Fruit fly (Drosophila melanogaster): ENCODE measurements around the gene Cp15.

Gene Cp15

DNA sequence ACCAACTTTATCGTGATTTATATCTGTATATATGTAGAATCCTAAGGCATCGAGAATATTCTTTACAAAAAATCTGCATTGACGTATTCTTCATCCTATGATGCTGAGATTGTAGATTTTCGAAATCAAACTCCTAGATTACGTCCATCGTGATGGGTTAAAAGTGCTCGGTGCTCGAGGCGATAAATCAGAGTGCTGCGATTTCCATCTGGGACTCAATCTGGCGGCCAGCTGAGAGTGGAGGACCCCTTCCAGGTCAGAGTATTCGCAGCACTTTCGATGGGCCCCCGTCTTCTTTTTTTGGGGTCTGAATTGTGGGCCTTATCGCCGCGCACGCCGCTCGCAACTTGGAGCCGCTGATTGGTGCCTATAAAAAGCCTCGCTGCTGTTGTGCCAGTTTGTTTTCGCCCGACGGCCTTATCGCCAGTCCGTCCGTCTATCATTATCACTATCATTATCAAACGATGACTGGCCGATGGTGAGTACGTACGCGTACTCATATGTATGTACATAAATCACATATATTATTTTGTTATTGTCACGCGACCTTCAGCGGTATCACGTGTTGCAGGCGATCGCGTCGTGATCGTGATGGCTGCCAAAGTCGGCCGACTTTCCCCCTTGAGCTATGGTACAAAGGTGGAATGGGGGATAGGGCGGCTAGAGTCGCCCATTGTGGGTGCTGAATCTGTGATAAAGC is 23.4 kb upstream of the Cp15 start (continued):
- TF ChIP-seq Pdp1 (GFP tag; optimal IDR thresholded peaks at IDR 0.05) (peak in 1 of 2 experiments; percentile 31), esg (GFP tag; conservative IDR thresholded peaks at IDR 0.05) (no peak), CG2875 (GFP tag; optimal IDR thresholded peaks at IDR 0.05) (no peak), da (GFP tag; optimal IDR thresholded peaks at IDR 0.05) (no peak), nom (GFP tag; optimal IDR thresholded peaks at IDR 0.05) (peak; percentile 60), cato (GFP tag; optimal IDR thresholded peaks at IDR 0.05; ENCODE audit: borderline replicate concordance) (no peak), tup (GFP tag; optimal IDR thresholded peaks at IDR 0.05) (no peak), Max (GFP tag; optimal IDR thresholded peaks at IDR 0.05) (no peak), CG7987 (GFP tag; optimal IDR thresholded peaks at IDR 0.05) (peak; percentile 98), Ada2b (GFP tag; IDR thresholded peaks at IDR 0.05) (no peak), CG31441 (GFP tag; IDR thresholded peaks at IDR 0.05) (no peak), schlank (tag; optimal IDR thresholded peaks at IDR 0.05) (peak; percentile 18), CG10274 (GFP tag; optimal IDR thresholded peaks at IDR 0.05) (no peak), Sry-β (GFP tag; optimal IDR thresholded peaks at IDR 0.05) (no peak), CG8290 (GFP tag; optimal IDR thresholded peaks at IDR 0.05) (no peak), CG8290 (tag; optimal IDR thresholded peaks at IDR 0.05) (peak in 1 of 2 experiments; percentile 40), HHEX (GFP tag; optimal IDR thresholded peaks at IDR 0.05) (no peak), Nf-YC (tag; optimal IDR thresholded peaks at IDR 0.05) (peak; percentile 61), CG6854 (GFP tag; optimal IDR thresholded peaks at IDR 0.05) (peak; percentile 7), CG14965 (GFP tag; optimal IDR thresholded peaks at IDR 0.05; ENCODE audit: borderline replicate concordance) (no peak), CG17802 (tag; optimal IDR thresholded peaks at IDR 0.05) (no peak), Hmr (GFP tag; optimal IDR thresholded peaks at IDR 0.05) (peak; percentile 41), Oli (tag; optimal IDR thresholded peaks at IDR 0.05) (no peak), cwo (GFP tag; optimal IDR thresholded peaks at IDR 0.05) (peak; percentile 100), phol (tag; optimal IDR thresholded peaks at IDR 0.05) (no peak), Vsx1 (GFP tag; optimal IDR thresholded peaks at IDR 0.05) (peak; percentile 38), Deaf1 (tag; optimal IDR thresholded peaks at IDR 0.05) (peak; percentile 49), CG2129 (GFP tag; IDR thresholded peaks at IDR 0.05; ENCODE audit: partially characterized antibody) (no peak), CG1529 (GFP tag; optimal IDR thresholded peaks at IDR 0.05) (no peak), ci (GFP tag; IDR thresholded peaks at IDR 0.05) (peak; percentile 43; the same call in 2 of the 3 replicates), Adf1 (GFP tag; IDR thresholded peaks at IDR 0.05) (peak; percentile 7; the same call in 1 of the 2 replicates), Dbx (GFP tag; IDR thresholded peaks at IDR 0.05) (peak; percentile 26; the same call in 1 of the 3 replicates), crol (GFP tag; IDR thresholded peaks at IDR 0.05) (peak; percentile 14; the same call in 1 of the 2 replicates), CG32767 (GFP tag; IDR thresholded peaks at IDR 0.05) (0 out of 2 replicates have a peak, but pooled peaks have one; percentile 18), CG15514 (GFP tag; optimal IDR thresholded peaks at IDR 0.05) (peak; percentile 8), maf-S (GFP tag; optimal IDR thresholded peaks at IDR 0.05) (no peak), otp (GFP tag; IDR thresholded peaks at IDR 0.05) (no peak), Blimp-1 (GFP tag; optimal IDR thresholded peaks at IDR 0.05) (no peak), Hr78 (GFP tag; optimal IDR thresholded peaks at IDR 0.05) (peak in 1 of 2 experiments; percentile 67), chif (GFP tag; optimal IDR thresholded peaks at IDR 0.05) (no peak), rib (GFP tag; IDR thresholded peaks at IDR 0.05) (peak; percentile 32; the same call in 1 of the 2 replicates), CG34376 (GFP tag; optimal IDR thresholded peaks at IDR 0.05) (peak; percentile 89), dpn (GFP tag; optimal IDR thresholded peaks at IDR 0.05) (no peak), salm (tag; optimal IDR thresholded peaks at IDR 0.05) (peak; percentile 41), mirr (GFP tag; optimal IDR thresholded peaks at IDR 0.05) (peak; percentile 89), emc (GFP tag; optimal IDR thresholded peaks at IDR 0.05) (no peak), sob (GFP tag; IDR thresholded peaks at IDR 0.05) (0 out of 2 replicates have a peak, but pooled peaks have one; percentile 19), pnt (GFP tag; optimal IDR thresholded peaks at IDR 0.05) (no peak)

Measured in whole organism, embryonic.